Worm (Caenorhabditis elegans) whole organism, mixed stage, embryonic: ENCODE measurements around the gene rpn-13.

Experiments used
- blmp-1 ChIP-seq: fragments of 150-350 bp; optimal IDR thresholded peaks from 2 replicates; lab custom pipeline; 2014; ENCODE audit warnings: missing biosample characterization, missing genetic modification characterization
- ces-1 ChIP-seq: fragments of 150-350 bp; optimal IDR thresholded peaks from 2 replicates; lab custom pipeline; 2014; ENCODE audit warnings: missing biosample characterization, missing genetic modification reagents, missing genetic modification characterization
- elt-3 ChIP-seq: fragments of 150-350 bp; optimal IDR thresholded peaks from 2 replicates; lab custom pipeline; 2014; ENCODE audit warnings: missing biosample characterization, missing genetic modification characterization
- lin-13 ChIP-seq: fragments of 150-350 bp; optimal IDR thresholded peaks from 2 replicates; lab custom pipeline; 2014; ENCODE audit warnings: missing biosample characterization, missing genetic modification characterization
- nhr-12 ChIP-seq: fragments of 150-350 bp; optimal IDR thresholded peaks from 2 replicates; lab custom pipeline; 2014; ENCODE audit warnings: missing biosample characterization, missing genetic modification characterization
- nhr-237 ChIP-seq: fragments of 150-350 bp; optimal IDR thresholded peaks from 2 replicates; lab custom pipeline; 2014; ENCODE audit warnings: missing biosample characterization, missing genetic modification characterization
- pha-4 ChIP-seq: fragments of 150-350 bp; optimal IDR thresholded peaks from 2 replicates; lab custom pipeline; 2018; ENCODE audit warnings: missing biosample characterization, missing genetic modification reagents, missing genetic modification characterization
- snpc-4 ChIP-seq: fragments of 150-350 bp; optimal IDR thresholded peaks from 2 replicates; lab custom pipeline; 2014; ENCODE audit warnings: missing biosample characterization, missing genetic modification characterization
- tbx-8 ChIP-seq: fragments of 200-800 bp; sonication (Bioruptor generic); optimal IDR thresholded peaks from 2 replicates; lab custom pipeline; 2018; ENCODE audit warnings: mild to moderate bottlenecking, missing genetic modification characterization, moderate library complexity, missing compliant biosample characterization
- unc-62 ChIP-seq: fragments of 150-350 bp; optimal IDR thresholded peaks from 2 replicates; lab custom pipeline; 2014; ENCODE audit warnings: missing biosample characterization, missing genetic modification reagents, missing genetic modification characterization

DNA sequence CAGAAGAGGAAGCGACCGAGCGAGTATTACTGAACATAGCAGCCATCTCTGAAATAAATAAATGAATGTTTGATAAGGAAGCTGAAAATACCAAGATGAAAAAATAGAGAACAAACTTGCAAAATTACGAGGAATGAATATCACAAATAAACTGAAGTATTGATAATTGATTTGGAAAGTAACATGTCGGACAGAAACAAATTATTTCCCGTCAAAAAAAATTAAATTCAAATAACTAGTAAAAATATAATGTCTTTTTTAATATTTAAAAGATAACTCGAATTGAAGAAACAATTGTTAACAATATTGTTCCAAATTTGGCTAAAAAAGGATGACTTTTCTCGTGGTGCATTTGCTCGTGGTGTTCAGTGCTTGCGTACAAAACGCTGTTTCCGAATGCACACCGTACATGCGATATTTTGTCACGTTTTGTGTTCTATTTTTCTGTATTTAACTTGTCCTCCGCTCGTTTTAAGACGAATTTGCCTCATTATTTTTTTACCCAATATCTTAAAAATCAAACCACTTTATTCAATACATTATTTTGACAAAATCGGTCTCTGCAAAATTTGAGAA, at the start of gene rpn-13:
- TF ChIP-seq unc-62 (no peak), nhr-237 (no peak), lin-13 (peak; percentile 31), nhr-12 (tag; lab: Kevin White, UChicago) (no peak), pha-4 (tag; lab: Kevin White, UChicago) (peak; percentile 10), tbx-8 (no peak), blmp-1 (tag; lab: Kevin White, UChicago) (no peak), snpc-4 (tag; lab: Kevin White, UChicago) (no peak), elt-3 (tag; lab: Kevin White, UChicago) (no peak), ces-1 (GFP tag; lab: Kevin White, UChicago) (peak; percentile 33)
